Fruit fly (Drosophila melanogaster): Measurements from ENCODE around the gene CG14383.

Gene CG14383

DNA sequence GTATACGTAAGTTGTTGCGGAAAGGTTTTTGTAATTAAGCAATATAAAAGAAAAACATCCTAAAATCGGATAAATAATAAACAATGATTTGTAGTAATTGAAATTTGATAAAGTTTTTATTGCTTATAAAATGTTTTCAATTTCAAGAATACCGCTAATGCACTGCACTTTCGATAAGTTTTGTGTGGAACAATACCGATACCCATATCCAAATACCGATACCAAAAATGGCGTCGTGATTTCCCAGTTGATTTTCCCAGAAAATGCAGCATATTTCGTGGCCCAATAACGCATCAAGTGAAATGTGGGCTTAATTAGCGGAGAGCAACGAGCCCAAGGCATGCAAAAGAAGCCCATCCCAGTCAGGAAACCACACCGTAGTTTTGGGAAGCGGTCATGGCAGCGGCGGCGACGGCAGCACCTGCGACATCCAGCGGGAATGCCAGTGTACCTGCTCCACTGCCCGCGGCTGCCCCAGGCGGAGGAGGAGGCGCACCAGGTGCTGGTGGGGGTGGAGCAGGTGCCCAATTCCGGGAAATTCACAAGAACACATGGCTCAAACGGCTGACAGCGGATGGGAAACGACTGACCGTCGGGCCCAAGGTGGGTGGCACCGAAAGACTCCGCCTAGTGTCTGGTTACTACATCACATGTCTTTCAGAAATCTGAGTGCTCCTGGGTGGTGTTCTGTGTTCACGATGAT is 2.3 kb downstream of the CG14383 start, which contains the start of gene CG31342:
CG31342 (plus strand) TSS at position 214 of the 703 bp plus-strand sequence.
- no peak for TF ChIP-seq insv (optimal IDR thresholded peaks at IDR 0.05)
- TF ChIP-seq ttk (optimal IDR thresholded peaks at IDR 0.05) = no peak
- TF ChIP-seq Sin3A (optimal IDR thresholded peaks at IDR 0.05) = no peak
- TF ChIP-seq psq (optimal IDR thresholded peaks at IDR 0.05) = no peak
- no peak for TF ChIP-seq Myc (optimal IDR thresholded peaks at IDR 0.05)
- no peak for TF ChIP-seq h (optimal IDR thresholded peaks at IDR 0.05)

DNA sequence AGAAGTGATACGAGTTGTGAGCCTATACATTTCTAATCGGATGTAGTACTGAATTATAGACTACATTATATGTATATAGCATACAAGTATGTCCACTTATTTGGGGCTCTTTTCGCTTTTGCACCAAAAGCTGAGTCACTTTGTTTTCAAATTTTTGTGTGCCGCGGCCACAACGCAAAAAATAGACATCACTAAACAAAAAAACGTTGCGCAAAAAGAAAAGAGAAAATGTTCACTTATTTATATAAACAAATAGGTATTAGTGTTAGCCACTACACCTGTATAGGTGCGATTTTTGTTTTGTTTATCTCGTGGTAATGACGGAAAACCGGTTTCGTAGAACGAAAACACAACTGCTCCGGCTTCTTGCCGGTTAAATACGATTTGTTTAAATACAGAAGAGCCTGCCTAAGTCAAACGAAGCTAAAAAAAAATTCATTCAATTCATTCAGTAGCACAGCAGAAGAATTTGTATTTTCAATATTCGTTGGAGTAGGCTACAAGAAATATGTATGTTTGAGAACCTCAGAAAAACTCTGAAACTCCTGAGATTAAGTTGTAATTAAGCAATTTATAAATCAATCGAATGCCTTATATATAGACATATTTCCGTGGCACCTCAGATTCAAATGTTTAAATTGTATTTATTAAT is 5.2 kb downstream of the CG14383 start:
- TF ChIP-seq psq (optimal IDR thresholded peaks at IDR 0.05) (no peak), Myc (optimal IDR thresholded peaks at IDR 0.05) (no peak), Sin3A (optimal IDR thresholded peaks at IDR 0.05) (no peak), h (optimal IDR thresholded peaks at IDR 0.05) (no peak), insv (optimal IDR thresholded peaks at IDR 0.05) (no peak)

DNA sequence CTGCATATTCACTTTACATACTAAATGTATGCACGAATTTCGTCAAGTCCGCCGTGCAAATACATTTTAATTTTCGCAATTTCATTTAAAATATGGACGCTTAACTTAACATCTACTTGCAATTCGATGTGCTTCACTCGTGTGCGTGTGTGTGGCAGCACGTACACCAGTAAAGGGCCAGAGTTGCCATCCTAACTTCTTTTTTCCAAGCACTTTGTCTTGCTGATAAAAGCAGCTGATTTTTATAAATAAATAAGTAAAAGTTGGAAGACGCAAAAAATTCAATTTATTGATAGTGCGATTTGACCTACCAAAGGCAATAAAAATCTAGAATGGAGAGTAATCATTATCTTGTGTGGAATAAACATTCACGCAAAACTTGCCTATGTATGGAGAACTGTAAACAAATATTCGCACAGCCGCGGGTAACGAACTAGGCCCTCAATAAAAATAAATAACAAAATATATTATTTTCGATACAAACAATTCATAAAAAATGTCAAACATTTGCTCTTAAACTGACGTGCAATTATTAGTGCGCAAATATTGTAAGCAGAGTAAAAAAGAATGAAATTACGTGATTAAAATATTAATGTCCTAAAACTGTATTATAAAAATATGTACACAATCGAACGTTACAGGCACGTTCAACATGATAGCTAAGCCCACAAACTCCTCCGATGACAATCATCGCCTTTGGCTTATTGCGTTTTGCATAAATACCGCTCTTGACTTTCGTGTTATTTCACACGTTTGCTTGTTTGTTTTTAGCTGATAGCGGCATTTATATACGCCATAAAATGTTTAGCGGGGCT is 5.9 kb downstream of the CG14383 start:
- TF ChIP-seq Myc (optimal IDR thresholded peaks at IDR 0.05) (no peak), psq (optimal IDR thresholded peaks at IDR 0.05) (no peak), h (optimal IDR thresholded peaks at IDR 0.05) (no peak), Sin3A (optimal IDR thresholded peaks at IDR 0.05) (no peak), insv (optimal IDR thresholded peaks at IDR 0.05) (no peak), ttk (optimal IDR thresholded peaks at IDR 0.05) (no peak)

- TF ChIP-seq h (optimal IDR thresholded peaks at IDR 0.05) (no peak), Myc (optimal IDR thresholded peaks at IDR 0.05) (no peak), Sin3A (optimal IDR thresholded peaks at IDR 0.05) (no peak), psq (optimal IDR thresholded peaks at IDR 0.05) (no peak), insv (optimal IDR thresholded peaks at IDR 0.05) (no peak), ttk (optimal IDR thresholded peaks at IDR 0.05) (no peak)
Observed at dm6 chr3R:12981334-12982166, 6.8 kb downstream of the CG14383 start.

- TF ChIP-seq ttk (optimal IDR thresholded peaks at IDR 0.05) = no peak
- TF ChIP-seq Myc (optimal IDR thresholded peaks at IDR 0.05) = no peak
- TF ChIP-seq psq (optimal IDR thresholded peaks at IDR 0.05) = no peak
Observed at dm6 chr3R:12980628-12981219, 7.6 kb downstream of the CG14383 start, which contains the start of gene Paip2. Gene Paip2 (plus strand): TSS chr3R:12980792.

DNA sequence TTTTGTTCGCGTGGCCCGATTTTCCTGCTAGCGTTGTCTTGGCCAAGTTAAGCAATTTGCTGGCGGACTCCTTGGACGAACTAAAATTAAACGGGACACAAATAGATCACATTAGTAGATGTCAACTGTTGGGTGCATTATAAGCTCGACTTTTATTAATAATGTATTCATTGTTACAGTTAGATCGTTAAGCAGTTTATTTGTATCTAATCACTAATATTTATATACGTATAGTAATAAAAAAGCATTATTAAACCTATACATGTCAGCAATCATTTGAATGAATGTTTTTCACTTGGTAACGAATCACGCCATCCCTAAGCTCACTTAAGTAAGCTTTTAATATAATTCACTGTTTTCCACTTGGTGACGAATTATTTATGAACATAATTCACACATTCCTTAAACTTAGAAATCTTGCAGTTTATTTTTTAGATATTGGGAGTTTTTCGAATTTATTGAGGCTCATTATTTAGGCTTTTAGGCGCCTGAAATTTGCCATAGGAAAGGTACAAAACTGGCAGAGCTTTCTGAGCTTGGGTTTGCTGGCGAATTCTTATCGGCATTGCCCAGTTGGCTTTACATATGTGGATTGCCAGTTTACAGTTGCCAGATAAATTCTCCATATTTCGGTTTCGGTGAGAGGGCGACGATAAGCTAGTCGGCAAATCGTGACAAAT is 10.8 kb downstream of the CG14383 start, which contains the start of the genes CG7381 and CG7091:
CG7381 (minus strand) TSS at position 101 of the 680 bp plus-strand sequence.
CG7091 (plus strand) TSS at position 630 of the 680 bp plus-strand sequence.
- TF ChIP-seq Myc (optimal IDR thresholded peaks at IDR 0.05) = no peak
- TF ChIP-seq ttk (optimal IDR thresholded peaks at IDR 0.05) = no peak
- TF ChIP-seq Sin3A (optimal IDR thresholded peaks at IDR 0.05) = no peak
- TF ChIP-seq insv (optimal IDR thresholded peaks at IDR 0.05) = no peak
- no peak for TF ChIP-seq psq (optimal IDR thresholded peaks at IDR 0.05)
- no peak for TF ChIP-seq h (optimal IDR thresholded peaks at IDR 0.05)

DNA sequence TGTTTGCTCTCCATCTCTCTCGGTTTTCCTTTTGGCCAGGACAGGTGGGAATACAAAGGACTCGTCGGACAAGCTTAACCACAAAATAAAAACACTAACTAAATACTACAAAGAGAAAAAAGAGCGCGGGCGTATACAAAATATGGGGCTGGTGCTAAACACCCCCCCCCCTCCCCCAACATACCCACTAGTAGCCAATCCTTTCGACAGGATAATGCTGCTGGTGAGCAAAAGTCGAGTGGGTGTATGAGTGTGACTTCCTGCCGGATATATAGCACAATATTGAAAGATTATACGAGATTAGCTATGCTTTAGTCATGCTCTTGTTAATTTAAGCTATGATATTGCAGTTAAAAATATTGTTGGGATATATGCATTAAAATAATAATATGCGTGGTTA is 13.1 kb downstream of the CG14383 start:
- TF ChIP-seq ttk (optimal IDR thresholded peaks at IDR 0.05) = no peak
- TF ChIP-seq insv (optimal IDR thresholded peaks at IDR 0.05) = no peak
- TF ChIP-seq h (optimal IDR thresholded peaks at IDR 0.05) = no peak
- TF ChIP-seq psq (optimal IDR thresholded peaks at IDR 0.05) = no peak
- no peak for TF ChIP-seq Sin3A (optimal IDR thresholded peaks at IDR 0.05)

dm6 chr3R:12974447-12974846 is 13.9 kb downstream of the CG14383 start:
- TF ChIP-seq psq (optimal IDR thresholded peaks at IDR 0.05) (no peak), h (optimal IDR thresholded peaks at IDR 0.05) (no peak), insv (optimal IDR thresholded peaks at IDR 0.05) (no peak), Sin3A (optimal IDR thresholded peaks at IDR 0.05) (no peak), Myc (optimal IDR thresholded peaks at IDR 0.05) (no peak), ttk (optimal IDR thresholded peaks at IDR 0.05) (no peak)

dm6 chr3R:12972106-12972505 is 16.2 kb downstream of the CG14383 start:
- TF ChIP-seq h (optimal IDR thresholded peaks at IDR 0.05) (no peak), Myc (optimal IDR thresholded peaks at IDR 0.05) (no peak), Sin3A (optimal IDR thresholded peaks at IDR 0.05) (no peak), insv (optimal IDR thresholded peaks at IDR 0.05) (no peak), ttk (optimal IDR thresholded peaks at IDR 0.05) (no peak), psq (optimal IDR thresholded peaks at IDR 0.05) (no peak)

DNA sequence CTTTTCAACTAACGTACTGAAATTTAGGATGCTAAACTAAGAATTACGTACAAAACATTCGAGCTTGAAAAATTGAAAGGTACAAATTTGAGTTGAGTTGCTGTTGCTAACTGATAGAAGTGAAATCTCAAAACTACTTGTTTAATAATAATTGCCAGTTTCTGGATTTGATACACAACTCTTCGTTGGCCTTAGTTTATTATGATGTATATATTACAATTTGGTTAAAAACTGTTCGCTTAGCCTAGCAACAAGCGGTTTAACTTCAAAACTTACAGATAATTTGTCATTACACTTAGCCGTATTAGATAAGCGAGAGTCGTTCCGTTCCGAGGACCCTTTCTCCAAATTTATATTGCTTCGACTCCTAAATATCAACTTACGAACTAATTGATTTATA is 20.7 kb downstream of the CG14383 start, which contains the start of the genes CG14384 and grsm:
CG14384 (minus strand) TSS at position 101 of the 400 bp plus-strand sequence.
grsm (minus strand) TSS at position 101 of the 400 bp plus-strand sequence.
- no peak for TF ChIP-seq psq (optimal IDR thresholded peaks at IDR 0.05)
- no peak for TF ChIP-seq Sin3A (optimal IDR thresholded peaks at IDR 0.05)
- TF ChIP-seq Myc (optimal IDR thresholded peaks at IDR 0.05) = no peak
- no peak for TF ChIP-seq ttk (optimal IDR thresholded peaks at IDR 0.05)
- TF ChIP-seq insv (optimal IDR thresholded peaks at IDR 0.05) = no peak
- no peak for TF ChIP-seq h (optimal IDR thresholded peaks at IDR 0.05)

Measured in Kc167 (cell line).